Worm (Caenorhabditis elegans) whole organism, young adult: ENCODE measurements around the gene clec-141.

ENCODE experiments used
- B0019.2 ChIP-seq: fragments of 200-800 bp; sonication (Bioruptor generic); conservative IDR thresholded peaks from 2 replicates; pipeline ENCODE4 v1.3.6; 2022; ENCODE audit warnings: missing genetic modification reagents, missing genetic modification characterization, missing compliant biosample characterization
- F39B2.1 ChIP-seq: fragments of 200-800 bp; sonication (Bioruptor generic); IDR thresholded peaks from 2 replicates; pipeline ENCODE4 v1.3.6; 2022; ENCODE audit warnings: missing genetic modification reagents, missing genetic modification characterization, missing compliant biosample characterization
- K12H6.12 ChIP-seq: fragments of 200-800 bp; sonication (Bioruptor generic); optimal IDR thresholded peaks from 2 replicates; lab custom pipeline; 2018; ENCODE audit warnings: mild to moderate bottlenecking, missing genetic modification characterization, missing compliant biosample characterization
- T07F8.4 ChIP-seq: sonication (generic microtip); optimal IDR thresholded peaks from 2 replicates; lab custom pipeline; 2016; ENCODE audit warnings: mild to moderate bottlenecking, missing genetic modification characterization, moderate library complexity, missing compliant biosample characterization
- Y53F4B.3 ChIP-seq: fragments of 200-800 bp; sonication (Bioruptor generic); IDR thresholded peaks from 2 replicates; pipeline ENCODE4 v1.3.6; 2022; ENCODE audit warnings: missing genetic modification reagents, missing genetic modification characterization, missing compliant biosample characterization
- Y67H2A.10 ChIP-seq: fragments of 200-800 bp; sonication (Bioruptor generic); conservative IDR thresholded peaks from 2 replicates; pipeline ENCODE4 v1.3.6; 2022; ENCODE audit warnings: missing genetic modification reagents, missing genetic modification characterization, missing compliant biosample characterization
- Y95B8A.8 ChIP-seq: fragments of 200-800 bp; sonication (Bioruptor generic); IDR thresholded peaks from 2 replicates; pipeline ENCODE4 v1.3.6; 2022; ENCODE audit warnings: missing genetic modification reagents, missing genetic modification characterization, missing compliant biosample characterization
- akir-1 ChIP-seq: fragments of 200-800 bp; sonication (Bioruptor generic); optimal IDR thresholded peaks from 2 replicates; lab custom pipeline; 2018; ENCODE audit warnings: mild to moderate bottlenecking, missing genetic modification characterization, moderate library complexity, missing compliant biosample characterization
- aptf-2 ChIP-seq: fragments of 200-800 bp; sonication (Bioruptor generic); conservative IDR thresholded peaks from 2 replicates; pipeline ENCODE4 v1.3.6; 2022; ENCODE audit warnings: missing genetic modification reagents, missing genetic modification characterization, missing compliant biosample characterization
- aptf-3 ChIP-seq: fragments of 200-800 bp; sonication (Bioruptor generic); IDR thresholded peaks from 2 replicates; pipeline ENCODE4 v1.3.6; 2022; ENCODE audit warnings: missing genetic modification characterization, missing compliant biosample characterization
- attf-3 ChIP-seq: fragments of 200-800 bp; sonication (Bioruptor generic); conservative IDR thresholded peaks from 2 replicates; pipeline ENCODE4 v1.3.6; 2022; ENCODE audit warnings: missing genetic modification reagents, missing genetic modification characterization, missing compliant biosample characterization
- die-1 ChIP-seq: sonication (generic microtip); optimal IDR thresholded peaks from 2 replicates; lab custom pipeline; 2016; ENCODE audit warnings: missing genotype, mild to moderate bottlenecking, missing genetic modification characterization, missing compliant biosample characterization
- dpff-1 ChIP-seq: sonication (generic microtip); optimal IDR thresholded peaks from 2 replicates; lab custom pipeline; 2017; ENCODE audit warnings: mild to moderate bottlenecking, missing genetic modification characterization, missing compliant biosample characterization
- dpl-1 ChIP-seq: fragments of 150-350 bp; optimal IDR thresholded peaks from 2 replicates; lab custom pipeline; 2014; ENCODE audit warnings: missing biosample characterization, missing genetic modification reagents, missing genetic modification characterization
- ekl-4 ChIP-seq: fragments of 200-800 bp; sonication (Bioruptor generic); IDR thresholded peaks from 2 replicates; pipeline ENCODE4 v1.3.6; 2022; ENCODE audit warnings: missing genetic modification reagents, missing genetic modification characterization, missing compliant biosample characterization
- ets-4 ChIP-seq: fragments of 200-800 bp; sonication (Bioruptor generic); optimal IDR thresholded peaks from 2 replicates; lab custom pipeline; 2018; ENCODE audit warnings: mild to moderate bottlenecking, missing genetic modification characterization, missing compliant biosample characterization
- hsf-1 ChIP-seq: fragments of 200-800 bp; sonication (Bioruptor generic); IDR thresholded peaks from 2 replicates; pipeline ENCODE4 v1.3.6; 2022; ENCODE audit warnings: missing genetic modification reagents, missing genetic modification characterization, missing compliant biosample characterization
- let-526 ChIP-seq: fragments of 200-800 bp; sonication (Bioruptor generic); IDR thresholded peaks from 2 replicates; pipeline ENCODE4 v1.3.6; 2022; ENCODE audit warnings: missing genetic modification reagents, missing genetic modification characterization, missing compliant biosample characterization
- let-607 ChIP-seq, 2 experiments: fragments of 200-800 bp in 1 of 2; sonication (Bioruptor generic) in 1 of 2; sonication (generic microtip) in 1 of 2; optimal IDR thresholded peaks; 2 replicates each; lab custom pipeline; 2016 to 2018; ENCODE audit warnings: mild to moderate bottlenecking in 2 of 2, missing compliant biosample characterization in 2 of 2, missing genetic modification characterization in 2 of 2, moderate library complexity in 2 of 2, missing genotype in 1 of 2
- madf-10 ChIP-seq: sonication (generic microtip); optimal IDR thresholded peaks from 2 replicates; lab custom pipeline; 2016; ENCODE audit warnings: mild to moderate bottlenecking, missing genetic modification characterization, missing compliant biosample characterization
- madf-3 ChIP-seq: fragments of 200-800 bp; sonication (Bioruptor generic); IDR thresholded peaks from 2 replicates; pipeline ENCODE4 v1.3.6; 2022; ENCODE audit warnings: missing genetic modification reagents, missing genetic modification characterization, missing compliant biosample characterization
- mcd-1 ChIP-seq: fragments of 200-800 bp; sonication (Bioruptor generic); IDR thresholded peaks from 2 replicates; pipeline ENCODE4 v1.3.6; 2022; ENCODE audit warnings: missing genetic modification reagents, missing genetic modification characterization, missing compliant biosample characterization
- nfya-1 ChIP-seq: sonication (generic microtip); optimal IDR thresholded peaks from 2 replicates; lab custom pipeline; 2017; ENCODE audit warnings: antibody characterized with exemption, missing compliant biosample characterization, missing genetic modification characterization, borderline replicate concordance; ENCODE audit not compliant: insufficient read depth
- nfya-2 ChIP-seq: fragments of 200-800 bp; sonication (Bioruptor generic); IDR thresholded peaks from 2 replicates; pipeline ENCODE4 v1.3.6; 2022; ENCODE audit warnings: missing genetic modification reagents, missing genetic modification characterization, missing compliant biosample characterization
- nhr-179 ChIP-seq: sonication (generic microtip); optimal IDR thresholded peaks from 2 replicates; lab custom pipeline; 2016; ENCODE audit warnings: mild to moderate bottlenecking, missing genetic modification characterization, missing compliant biosample characterization
- nhr-27 ChIP-seq: fragments of 200-800 bp; sonication (Bioruptor generic); optimal IDR thresholded peaks from 2 replicates; lab custom pipeline; 2018; ENCODE audit warnings: mild to moderate bottlenecking, missing genetic modification characterization, moderate library complexity, missing compliant biosample characterization
- pha-4 ChIP-seq: fragments of 150-350 bp; sonication (generic microtip); optimal IDR thresholded peaks from 2 replicates; lab custom pipeline; 2014; ENCODE audit warnings: missing biosample characterization, missing genetic modification reagents, missing genetic modification characterization
- rcor-1 ChIP-seq: fragments of 200-800 bp; sonication (Bioruptor generic); IDR thresholded peaks from 2 replicates; pipeline ENCODE4 v1.3.6; 2022; ENCODE audit warnings: missing genetic modification reagents, missing genetic modification characterization, missing compliant biosample characterization
- rec-8 ChIP-seq, 2 experiments: sonication (generic microtip); optimal IDR thresholded peaks; 2 replicates each; lab custom pipeline; 2016; ENCODE audit warnings: mild to moderate bottlenecking in 2 of 2, missing genetic modification characterization in 2 of 2, missing genetic modification reagents in 2 of 2, missing genotype in 2 of 2, missing biosample characterization in 1 of 2, missing compliant biosample characterization in 1 of 2, moderate library complexity in 1 of 2
- rpc-1 ChIP-seq, 2 experiments: fragments of 150-350 bp in 1 of 2; sonication (generic microtip) in 1 of 2; optimal IDR thresholded peaks; 2 replicates each; lab custom pipeline; 2014 to 2018; ENCODE audit warnings: missing biosample characterization in 1 of 2, missing genetic modification characterization in 1 of 2, missing genetic modification reagents in 1 of 2, missing genotype in 1 of 2
- snpc-1.3 ChIP-seq: sonication (generic microtip); optimal IDR thresholded peaks from 2 replicates; lab custom pipeline; 2017; ENCODE audit warnings: missing genetic modification characterization, mild to moderate bottlenecking, missing compliant biosample characterization, antibody characterized with exemption, moderate library complexity, missing genotype, missing genetic modification reagents; ENCODE audit not compliant: insufficient read depth
- somi-1 ChIP-seq: fragments of 200-800 bp; sonication (Bioruptor generic); optimal IDR thresholded peaks from 2 replicates; lab custom pipeline; 2018; ENCODE audit warnings: mild to moderate bottlenecking, missing genetic modification characterization, missing compliant biosample characterization
- sptf-2 ChIP-seq: fragments of 200-800 bp; sonication (Bioruptor generic); optimal IDR thresholded peaks from 2 replicates; lab custom pipeline; 2018; ENCODE audit warnings: mild to moderate bottlenecking, missing genetic modification characterization, missing compliant biosample characterization
- tlf-1 ChIP-seq: fragments of 200-800 bp; sonication (Bioruptor generic); optimal IDR thresholded peaks from 2 replicates; lab custom pipeline; 2018; ENCODE audit warnings: mild to moderate bottlenecking, missing genetic modification characterization, missing compliant biosample characterization
- unc-130 ChIP-seq: sonication (generic microtip); optimal IDR thresholded peaks from 2 replicates; lab custom pipeline; 2016; ENCODE audit warnings: missing genetic modification reagents, missing genetic modification characterization, missing compliant biosample characterization
- xnd-1 ChIP-seq: sonication (generic microtip); optimal IDR thresholded peaks from 2 replicates; lab custom pipeline; 2016; ENCODE audit warnings: missing genotype, missing genetic modification reagents, missing genetic modification characterization, missing compliant biosample characterization
- zim-3 ChIP-seq: sonication (generic microtip); optimal IDR thresholded peaks from 2 replicates; lab custom pipeline; 2017; ENCODE audit warnings: mild to moderate bottlenecking, missing genetic modification characterization, moderate library complexity, missing compliant biosample characterization
- ztf-18 ChIP-seq: sonication (generic microtip); optimal IDR thresholded peaks from 2 replicates; lab custom pipeline; 2016; ENCODE audit warnings: missing genotype, mild to moderate bottlenecking, missing genetic modification characterization, missing compliant biosample characterization
- ztf-28 ChIP-seq: fragments of 200-800 bp; sonication (Bioruptor generic); IDR thresholded peaks from 2 replicates; pipeline ENCODE4 v1.3.6; 2022; ENCODE audit warnings: missing genetic modification reagents, missing genetic modification characterization, missing compliant biosample characterization
- ztf-6 ChIP-seq: fragments of 200-800 bp; sonication (Bioruptor generic); IDR thresholded peaks from 2 replicates; pipeline ENCODE4 v1.3.6; 2022; ENCODE audit warnings: missing genetic modification reagents, missing genetic modification characterization, missing compliant biosample characterization

clec-141 gene

DNA sequence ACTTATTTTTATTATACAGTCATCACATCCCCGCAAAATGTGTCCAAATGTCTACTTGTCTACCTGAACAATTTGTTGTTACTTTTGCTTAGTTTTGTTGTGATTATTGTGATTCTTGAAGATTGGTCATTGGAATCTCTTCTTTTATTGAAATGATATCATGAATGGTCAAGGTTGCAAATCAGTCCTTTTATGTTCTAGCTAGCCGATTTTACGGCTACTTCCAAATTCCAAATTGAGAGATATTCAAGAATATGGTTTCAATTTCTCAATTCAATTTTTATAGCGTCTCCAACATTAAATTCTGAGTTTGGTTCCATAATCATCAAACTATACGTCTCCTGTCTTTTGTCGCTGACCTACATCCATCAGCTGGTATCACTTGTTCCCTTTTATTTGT is 43.8 kb upstream of the clec-141 start:
- TF ChIP-seq die-1 (tag; lab: Kevin White, UChicago) (no peak), hsf-1 (no peak), somi-1 (GFP tag; lab: Kevin White, UChicago) (no peak), K12H6.12 (tag; lab: Kevin White, UChicago) (no peak), mcd-1 (GFP tag; lab: Robert Waterston, UW) (no peak), pha-4 (tag; lab: Kevin White, UChicago) (no peak), xnd-1 (tag; lab: Kevin White, UChicago) (no peak), Y67H2A.10 (no peak), ztf-28 (no peak)

ce11 chrII:5449620-5450019 is 42.2 kb upstream of the clec-141 start:
- TF ChIP-seq zim-3 (tag; lab: Kevin White, UChicago), result no peak
- TF ChIP-seq ekl-4 (GFP tag; lab: Robert Waterston, UW), result no peak
- TF ChIP-seq rec-8 (tag; optimal IDR thresholded peaks at IDR 0.05; lab: Kevin White, UChicago), result no peak
- no peak for TF ChIP-seq nhr-27 (tag; lab: Kevin White, UChicago)
- no peak for TF ChIP-seq dpff-1 (tag; lab: Kevin White, UChicago)
- no peak for TF ChIP-seq attf-3
- no peak for TF ChIP-seq xnd-1 (tag; lab: Kevin White, UChicago)
- no peak for TF ChIP-seq madf-3 (GFP tag; lab: Robert Waterston, UW)
- TF ChIP-seq Y67H2A.10, result no peak

DNA sequence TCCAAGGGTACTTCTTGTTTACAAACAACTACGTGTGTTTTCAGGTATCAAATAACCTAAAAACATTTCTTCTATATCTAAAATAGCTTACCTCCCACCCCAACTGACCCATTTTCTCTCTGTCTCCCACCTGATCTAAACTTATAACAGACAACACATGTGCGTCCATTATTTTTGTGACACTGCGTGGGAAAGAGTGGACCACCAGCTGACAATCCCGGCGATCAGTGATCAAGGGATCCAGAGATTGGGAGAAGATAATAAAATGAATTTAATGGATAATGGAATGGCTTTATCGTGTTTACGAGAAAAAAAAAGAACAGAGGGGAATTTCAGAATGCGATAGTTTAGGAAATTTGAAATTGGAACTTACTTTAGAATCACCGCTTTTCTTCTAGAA is 41.8 kb upstream of the clec-141 start:
- TF ChIP-seq Y95B8A.8 (GFP tag; lab: Robert Waterston, UW), result no peak
- TF ChIP-seq ets-4 (GFP tag; lab: Kevin White, UChicago), result no peak
- TF ChIP-seq nfya-1, result no peak
- no peak for TF ChIP-seq aptf-2 (GFP tag; lab: Robert Waterston, UW)
- no peak for TF ChIP-seq let-526 (GFP tag; lab: Robert Waterston, UW)
- no peak for TF ChIP-seq sptf-2
- TF ChIP-seq dpff-1 (tag; lab: Kevin White, UChicago), result no peak
- no peak for TF ChIP-seq ztf-18 (tag; lab: Kevin White, UChicago)
- TF ChIP-seq hsf-1, result no peak
- TF ChIP-seq nfya-2 (GFP tag; lab: Robert Waterston, UW), result no peak
- no peak for TF ChIP-seq aptf-3 (GFP tag; lab: Robert Waterston, UW)
- no peak for TF ChIP-seq akir-1 (GFP tag; lab: Kevin White, UChicago)
- TF ChIP-seq rec-8 (tag; optimal IDR thresholded peaks at IDR 0.05; lab: Kevin White, UChicago), result no peak

DNA sequence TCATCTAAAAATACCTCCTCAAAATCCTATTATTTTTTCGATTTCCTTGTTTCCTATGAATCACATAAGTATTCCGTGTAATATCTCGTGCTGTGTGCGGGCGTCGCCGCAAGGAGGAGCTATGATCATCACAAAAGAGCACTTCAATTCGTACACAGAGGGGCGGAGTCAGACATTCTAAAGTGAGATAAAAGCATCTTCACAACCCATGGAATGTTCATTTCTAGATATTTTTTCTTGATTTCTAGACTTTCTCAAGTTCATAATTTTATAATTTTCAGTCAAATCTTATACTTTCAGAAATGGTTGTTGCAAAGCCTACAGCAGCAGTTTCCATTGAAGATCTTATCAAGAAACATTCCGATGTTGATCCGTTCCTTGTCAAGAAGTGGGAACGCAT is 39.9 kb upstream of the clec-141 start, which contains the start of gene cex-1:
cex-1 (plus strand) TSS at position 301 of the 400 bp plus-strand sequence.
- no peak for TF ChIP-seq let-526 (GFP tag; lab: Robert Waterston, UW)
- TF ChIP-seq akir-1 (GFP tag; lab: Kevin White, UChicago), result no peak
- TF ChIP-seq snpc-1.3, result no peak
- TF ChIP-seq F39B2.1 (GFP tag; lab: Robert Waterston, UW), result no peak
- TF ChIP-seq nhr-27 (tag; lab: Kevin White, UChicago), result no peak
- no peak for TF ChIP-seq B0019.2 (GFP tag; lab: Robert Waterston, UW)
- TF ChIP-seq unc-130 (GFP tag; lab: Kevin White, UChicago), result no peak
- no peak for TF ChIP-seq nhr-179
- TF ChIP-seq tlf-1 (GFP tag; lab: Kevin White, UChicago), result no peak
- TF ChIP-seq ztf-6, result no peak
- no peak for TF ChIP-seq rpc-1 (optimal IDR thresholded peaks at IDR 0.05; lab: Kevin White, UChicago)
- no peak for TF ChIP-seq rpc-1 (tag; optimal IDR thresholded peaks at IDR 0.05; lab: Kevin White, UChicago)
- TF ChIP-seq T07F8.4 (tag; lab: Kevin White, UChicago), result no peak
- no peak for TF ChIP-seq Y53F4B.3 (GFP tag; lab: Robert Waterston, UW)
- TF ChIP-seq rcor-1 (GFP tag; lab: Robert Waterston, UW), result no peak
- TF ChIP-seq dpl-1, result no peak
- no peak for TF ChIP-seq madf-10
- TF ChIP-seq let-607 (tag; optimal IDR thresholded peaks at IDR 0.05; lab: Kevin White, UChicago), result no peak
- no peak for TF ChIP-seq die-1 (tag; lab: Kevin White, UChicago)
